Fruit fly (Drosophila melanogaster) whole organism, embryonic: ENCODE results near the gene Polr3E.

ENCODE experiments used
- Adf1 ChIP-seq: fragments of 200-800 bp; sonication (Bioruptor generic); IDR thresholded peaks from 2 replicates; pipeline ENCODE4 v1.3.6; 2022; ENCODE audit warnings: missing biosample characterization, missing genetic modification characterization
- Awh ChIP-seq: fragments of 200-800 bp; sonication (Bioruptor generic); IDR thresholded peaks from 2 replicates; pipeline ENCODE4, ENCODE4 v1.3.6; 2022; ENCODE audit warnings: missing biosample characterization, missing genetic modification characterization
- CG1024 ChIP-seq: fragments of 200-800 bp; sonication (Bioruptor generic); IDR thresholded peaks from 2 replicates; pipeline ENCODE4 v1.3.6; 2022; ENCODE audit warnings: missing biosample characterization, missing genetic modification characterization
- CG10543 ChIP-seq: fragments of 200-800 bp; sonication (Bioruptor generic); optimal IDR thresholded peaks from 3 replicates; lab custom pipeline; 2017; ENCODE audit warnings: missing biosample characterization, mild to moderate bottlenecking, missing genetic modification characterization, moderate library complexity
- CG11085 ChIP-seq: fragments of 200-800 bp; sonication (Bioruptor generic); IDR thresholded peaks from 2 replicates; pipeline ENCODE4 v1.3.6; 2022; ENCODE audit warnings: missing biosample characterization, missing genetic modification characterization
- CG11723 ChIP-seq: fragments of 200-800 bp; sonication (Bioruptor generic); optimal IDR thresholded peaks from 2 replicates; lab custom pipeline; 2017; ENCODE audit warnings: missing biosample characterization, mild to moderate bottlenecking, missing genetic modification characterization
- CG12236 ChIP-seq: fragments of 200-800 bp; sonication (Bioruptor generic); optimal IDR thresholded peaks from 2 replicates; lab custom pipeline; 2016; ENCODE audit warnings: missing biosample characterization, missing genetic modification characterization
- CG16779 ChIP-seq: fragments of 200-800 bp; sonication (Bioruptor generic); IDR thresholded peaks from 2 replicates; pipeline ENCODE4 v1.3.6; 2022; ENCODE audit warnings: missing biosample characterization, missing genetic modification characterization
- CG17829 ChIP-seq: fragments of 200-800 bp; optimal IDR thresholded peaks from 2 replicates; lab custom pipeline; 2019; ENCODE audit warnings: missing biosample characterization, mild to moderate bottlenecking, missing genetic modification characterization, moderate library complexity
- CG2678 ChIP-seq: fragments of 200-800 bp; sonication (Bioruptor generic); optimal IDR thresholded peaks from 3 replicates; lab custom pipeline; 2019; ENCODE audit warnings: missing biosample characterization, mild to moderate bottlenecking, missing genetic modification characterization, moderate library complexity
- CG31388 ChIP-seq: fragments of 200-800 bp; sonication (Bioruptor generic); optimal IDR thresholded peaks from 2 replicates; lab custom pipeline; 2016; ENCODE audit warnings: missing biosample characterization, missing genetic modification characterization
- CG33213 ChIP-seq: fragments of 200-800 bp; sonication (Bioruptor generic); optimal IDR thresholded peaks from 3 replicates; lab custom pipeline; 2016; ENCODE audit warnings: missing biosample characterization, missing genetic modification characterization
- CG4360 ChIP-seq: fragments of 200-800 bp; sonication (Bioruptor generic); IDR thresholded peaks from 2 replicates; pipeline ENCODE4 v1.3.6; 2022; ENCODE audit warnings: missing biosample characterization, missing genetic modification characterization
- CG5953 ChIP-seq: fragments of 200-800 bp; sonication (Bioruptor generic); IDR thresholded peaks from 2 replicates; pipeline ENCODE4 v1.3.6; 2022; ENCODE audit warnings: missing biosample characterization, missing genetic modification characterization
- CG6689 ChIP-seq: fragments of 200-800 bp; sonication (Bioruptor generic); IDR thresholded peaks from 2 replicates; pipeline ENCODE4 v1.3.6; 2022; ENCODE audit warnings: missing biosample characterization, missing genetic modification characterization
- CG6854 ChIP-seq: fragments of 200-800 bp; sonication (Bioruptor generic); optimal IDR thresholded peaks from 3 replicates; lab custom pipeline; 2017; ENCODE audit warnings: missing biosample characterization, mild to moderate bottlenecking, missing genetic modification characterization
- CG8281 ChIP-seq: fragments of 200-800 bp; sonication (Bioruptor generic); optimal IDR thresholded peaks from 2 replicates; lab custom pipeline; 2018; ENCODE audit warnings: missing biosample characterization, mild to moderate bottlenecking, missing genetic modification characterization, moderate library complexity
- CG8388 ChIP-seq: fragments of 200-800 bp; sonication (Bioruptor generic); optimal IDR thresholded peaks from 2 replicates; lab custom pipeline; 2019; ENCODE audit warnings: missing biosample characterization, mild to moderate bottlenecking, missing genetic modification characterization, moderate library complexity
- CG9932 ChIP-seq: fragments of 200-800 bp; sonication (Bioruptor generic); IDR thresholded peaks from 2 replicates; pipeline ENCODE4 v1.3.6; 2022; ENCODE audit warnings: missing biosample characterization, missing genetic modification characterization
- Doc2 ChIP-seq: fragments of 200-800 bp; sonication (Bioruptor generic); IDR thresholded peaks from 2 replicates; pipeline ENCODE4 v1.3.6; 2022; ENCODE audit warnings: missing biosample characterization, missing genetic modification characterization
- H15 ChIP-seq: fragments of 200-800 bp; sonication (Bioruptor generic); IDR thresholded peaks from 3 replicates; pipeline ENCODE4 v1.3.6; 2022; ENCODE audit warnings: missing biosample characterization, missing genetic modification characterization
- HHEX ChIP-seq: fragments of 200-800 bp; sonication (Bioruptor generic); optimal IDR thresholded peaks from 3 replicates; lab custom pipeline; 2017; ENCODE audit warnings: missing biosample characterization, mild to moderate bottlenecking, missing genetic modification characterization, missing genetic modification reagents
- Sox102F ChIP-seq: fragments of 200-800 bp; sonication (Bioruptor generic); optimal IDR thresholded peaks from 2 replicates; lab custom pipeline; 2018; ENCODE audit warnings: missing biosample characterization, mild to moderate bottlenecking, missing genetic modification characterization, moderate library complexity
- ac ChIP-seq: fragments of 200-800 bp; sonication (Bioruptor generic); optimal IDR thresholded peaks from 3 replicates; lab custom pipeline; 2017; ENCODE audit warnings: missing biosample characterization, mild to moderate bottlenecking, missing genetic modification characterization
- ash1 ChIP-seq: fragments of 200-800 bp; sonication (Bioruptor generic); optimal IDR thresholded peaks from 2 replicates; lab custom pipeline; 2018; ENCODE audit warnings: missing biosample characterization, mild to moderate bottlenecking, missing genetic modification characterization
- crp ChIP-seq, 2 experiments: fragments of 200-800 bp; sonication (Bioruptor generic); optimal IDR thresholded peaks; 2 replicates in 1 of 2; 3 replicates in 1 of 2; lab custom pipeline; 2017; ENCODE audit warnings: missing biosample characterization in 2 of 2, missing genetic modification characterization in 2 of 2, mild to moderate bottlenecking in 1 of 2, moderate library complexity in 1 of 2
- fru ChIP-seq: fragments of >200 bp; optimal IDR thresholded peaks from 2 replicates; lab custom pipeline; 2017
- ftz-f1 ChIP-seq: fragments of 200-800 bp; sonication (Bioruptor generic); optimal IDR thresholded peaks from 2 replicates; lab custom pipeline; 2016; ENCODE audit warnings: missing biosample characterization, missing genetic modification characterization
- grau ChIP-seq: fragments of 200-800 bp; optimal IDR thresholded peaks from 3 replicates; lab custom pipeline; 2019; ENCODE audit warnings: missing biosample characterization, mild to moderate bottlenecking, missing genetic modification characterization, moderate library complexity
- grn ChIP-seq: fragments of 200-800 bp; sonication (Bioruptor generic); optimal IDR thresholded peaks from 3 replicates; lab custom pipeline; 2017; ENCODE audit warnings: missing biosample characterization, missing genetic modification characterization
- hkb ChIP-seq, 2 experiments: fragments of 200-800 bp in 1 of 2; fragments of >200 bp in 1 of 2; sonication (Bioruptor generic) in 1 of 2; IDR thresholded peaks in 1 of 2; optimal IDR thresholded peaks in 1 of 2; 2 replicates each; pipeline versions ENCODE4 v1.3.6 to Lab custom; 2017 to 2022; ENCODE audit warnings: missing biosample characterization in 1 of 2, missing genetic modification characterization in 1 of 2
- luna ChIP-seq: fragments of 200-800 bp; sonication (Bioruptor generic); optimal IDR thresholded peaks from 2 replicates; lab custom pipeline; 2016; ENCODE audit warnings: missing biosample characterization, missing genetic modification characterization
- mirr ChIP-seq: fragments of 200-800 bp; sonication (Bioruptor generic); optimal IDR thresholded peaks from 3 replicates; lab custom pipeline; 2018; ENCODE audit warnings: missing biosample characterization, mild to moderate bottlenecking, missing genetic modification characterization
- sens ChIP-seq: fragments of 200-800 bp; sonication (Bioruptor generic); peaks from one replicate; lab custom pipeline; 2016; ENCODE audit warnings: missing biosample characterization, missing genetic modification characterization
- shn ChIP-seq: fragments of 200-800 bp; sonication (Bioruptor generic); optimal IDR thresholded peaks from 3 replicates; lab custom pipeline; 2016; ENCODE audit warnings: missing biosample characterization, missing genetic modification characterization
- sim ChIP-seq: fragments of 200-800 bp; sonication (Bioruptor generic); IDR thresholded peaks from 2 replicates; pipeline ENCODE4 v1.3.6; 2022; ENCODE audit warnings: missing biosample characterization, missing genetic modification characterization
- sima ChIP-seq: fragments of 200-800 bp; sonication (Bioruptor generic); optimal IDR thresholded peaks from 2 replicates; lab custom pipeline; 2016; ENCODE audit warnings: missing biosample characterization, missing genetic modification characterization
- sqz ChIP-seq: fragments of 200-800 bp; sonication (Bioruptor generic); optimal IDR thresholded peaks from 3 replicates; lab custom pipeline; 2018; ENCODE audit warnings: missing biosample characterization, mild to moderate bottlenecking, missing genetic modification characterization
- toy ChIP-seq: fragments of 200-800 bp; sonication (Bioruptor generic); IDR thresholded peaks from 2 replicates; pipeline ENCODE4 v1.3.6; 2022; ENCODE audit warnings: missing biosample characterization, missing genetic modification characterization

The Polr3E gene

dm6 chr3L:21024965-21025833 is 6.4 kb upstream of the Polr3E start (continued):
- TF ChIP-seq CG16779 (GFP tag; lab: Robert Waterston, UW): no peak
- no peak for TF ChIP-seq CG6689 (GFP tag; lab: Robert Waterston, UW)
- no peak for TF ChIP-seq CG12236 (GFP tag; lab: Kevin White, UChicago)
- TF ChIP-seq mirr: no peak
- TF ChIP-seq CG6854 (GFP tag; lab: Kevin White, UChicago): no peak
- TF ChIP-seq Awh: no peak
- TF ChIP-seq Sox102F: no peak
- no peak for TF ChIP-seq HHEX (GFP tag; lab: Kevin White, UChicago)
- no peak for TF ChIP-seq toy (GFP tag; lab: Robert Waterston, UW)
- TF ChIP-seq sqz (GFP tag; lab: Kevin White, UChicago): peak; percentile 16
- peak; percentile 13 for TF ChIP-seq CG10543
- TF ChIP-seq CG11085: no peak
- TF ChIP-seq CG33213 (GFP tag; lab: Kevin White, UChicago): no peak
- no peak for TF ChIP-seq Doc2 (GFP tag; lab: Robert Waterston, UW)
- TF ChIP-seq CG17829 (tag; lab: Kevin White, UChicago): no peak
- no peak for TF ChIP-seq ash1 (GFP tag; lab: Kevin White, UChicago)
- no peak for TF ChIP-seq CG31388 (GFP tag; lab: Kevin White, UChicago)
- TF ChIP-seq hkb (optimal IDR thresholded peaks at IDR 0.05; lab: Kevin White, UChicago): no peak
- peak; percentile 22; the same call in 1 of the 2 replicates for TF ChIP-seq hkb (GFP tag; IDR thresholded peaks at IDR 0.05; lab: Robert Waterston, UW)
- peak; percentile 6 for TF ChIP-seq shn
- no peak for TF ChIP-seq ac (GFP tag; lab: Kevin White, UChicago)
- peak; percentile 19 for TF ChIP-seq grn
- TF ChIP-seq CG2678 (tag; lab: Kevin White, UChicago): peak; percentile 36
- no peak for TF ChIP-seq CG9932 (GFP tag; lab: Robert Waterston, UW)
- TF ChIP-seq ftz-f1 (GFP tag; lab: Kevin White, UChicago): no peak
- no peak for TF ChIP-seq sim (GFP tag; lab: Robert Waterston, UW)
- no peak for TF ChIP-seq crp (GFP tag; optimal IDR thresholded peaks at IDR 0.05; lab: Kevin White, UChicago)
- TF ChIP-seq CG1024 (GFP tag; lab: Robert Waterston, UW): no peak
- no peak for TF ChIP-seq grau (tag; lab: Kevin White, UChicago)
- no peak for TF ChIP-seq CG11723 (GFP tag; lab: Kevin White, UChicago)
- no peak for TF ChIP-seq Adf1 (GFP tag; lab: Robert Waterston, UW)
- TF ChIP-seq fru: no peak
- TF ChIP-seq sens (GFP tag; lab: Kevin White, UChicago): peak; percentile 90
- no peak for TF ChIP-seq CG8281 (tag; lab: Kevin White, UChicago)
- TF ChIP-seq luna: no peak
- TF ChIP-seq CG8388 (GFP tag; lab: Kevin White, UChicago): no peak
- TF ChIP-seq CG4360: peak; percentile 85
- no peak for TF ChIP-seq H15 (GFP tag; lab: Robert Waterston, UW)
- TF ChIP-seq CG5953: no peak
- TF ChIP-seq sima: no peak
